Fruit fly (Drosophila melanogaster) whole organism, embryonic: Measurements from ENCODE around the gene CG42784.
A peak's percentile ranks its signal among the peaks of the same experiment; 100 is the strongest.

Experiments
- Adf1 ChIP-seq: fragments of 200-800 bp; sonication (Bioruptor generic); IDR thresholded peaks from 2 replicates; pipeline ENCODE4 v1.3.6; 2022; ENCODE audit warnings: missing biosample characterization, missing genetic modification characterization
- B-H2 ChIP-seq: fragments of 200-800 bp; sonication (Bioruptor generic); optimal IDR thresholded peaks from 2 replicates; lab custom pipeline; 2018; ENCODE audit warnings: missing biosample characterization, mild to moderate bottlenecking, missing genetic modification characterization
- Blimp-1 ChIP-seq: fragments of 200-800 bp; sonication (Bioruptor generic); optimal IDR thresholded peaks from 3 replicates; lab custom pipeline; 2018; ENCODE audit warnings: missing biosample characterization, missing genetic modification characterization, mild to moderate bottlenecking, moderate library complexity, missing genetic modification reagents
- CG10543 ChIP-seq: fragments of 200-800 bp; sonication (Bioruptor generic); optimal IDR thresholded peaks from 3 replicates; lab custom pipeline; 2017; ENCODE audit warnings: missing biosample characterization, mild to moderate bottlenecking, missing genetic modification characterization, moderate library complexity
- CG11504 ChIP-seq: fragments of 200-800 bp; sonication (Bioruptor generic); optimal IDR thresholded peaks from 3 replicates; lab custom pipeline; 2019; ENCODE audit warnings: missing biosample characterization, mild to moderate bottlenecking, missing genetic modification characterization, moderate library complexity
- CG12391 ChIP-seq: fragments of 200-800 bp; sonication (Bioruptor generic); optimal IDR thresholded peaks from 3 replicates; lab custom pipeline; 2018; ENCODE audit warnings: missing biosample characterization, mild to moderate bottlenecking, missing genetic modification characterization, moderate library complexity
- CG14014 ChIP-seq: fragments of 200-800 bp; sonication (Bioruptor generic); IDR thresholded peaks from 2 replicates; pipeline ENCODE4 v1.3.6; 2022; ENCODE audit warnings: missing biosample characterization, missing genetic modification characterization
- CG14965 ChIP-seq: fragments of 200-800 bp; sonication (Bioruptor generic); optimal IDR thresholded peaks from 2 replicates; lab custom pipeline; 2016; ENCODE audit warnings: missing biosample characterization, missing genetic modification characterization, borderline replicate concordance
- CG15696 ChIP-seq: fragments of 200-800 bp; sonication (Bioruptor generic); optimal IDR thresholded peaks from 2 replicates; lab custom pipeline; 2019; ENCODE audit warnings: missing biosample characterization, mild to moderate bottlenecking, missing genetic modification characterization, moderate library complexity
- CG16815 ChIP-seq: fragments of 200-800 bp; sonication (Bioruptor generic); optimal IDR thresholded peaks from 3 replicates; lab custom pipeline; 2017; ENCODE audit warnings: missing biosample characterization, mild to moderate bottlenecking, missing genetic modification characterization
- CG2875 ChIP-seq: fragments of 200-800 bp; sonication (Bioruptor generic); optimal IDR thresholded peaks from 2 replicates; lab custom pipeline; 2017; ENCODE audit warnings: missing biosample characterization, mild to moderate bottlenecking, missing genetic modification characterization, missing genetic modification reagents
- CG31365 ChIP-seq: fragments of 200-800 bp; sonication (Bioruptor generic); optimal IDR thresholded peaks from 2 replicates; lab custom pipeline; 2018; ENCODE audit warnings: missing biosample characterization, mild to moderate bottlenecking, missing genetic modification characterization
- CG3281 ChIP-seq: fragments of 200-800 bp; sonication (Bioruptor generic); optimal IDR thresholded peaks from 3 replicates; lab custom pipeline; 2017; ENCODE audit warnings: missing biosample characterization, mild to moderate bottlenecking, missing genetic modification characterization
- CG6654 ChIP-seq: fragments of 200-800 bp; sonication (Bioruptor generic); optimal IDR thresholded peaks from 2 replicates; lab custom pipeline; 2017; ENCODE audit warnings: missing biosample characterization, mild to moderate bottlenecking, missing genetic modification characterization
- CG8388 ChIP-seq: fragments of 200-800 bp; sonication (Bioruptor generic); optimal IDR thresholded peaks from 2 replicates; lab custom pipeline; 2019; ENCODE audit warnings: missing biosample characterization, mild to moderate bottlenecking, missing genetic modification characterization, moderate library complexity
- CG9609 ChIP-seq: fragments of 200-800 bp; sonication (Bioruptor generic); optimal IDR thresholded peaks from 3 replicates; lab custom pipeline; 2016; ENCODE audit warnings: missing biosample characterization, missing genetic modification characterization
- CG9797 ChIP-seq: fragments of 200-800 bp; sonication (Bioruptor generic); optimal IDR thresholded peaks from 3 replicates; lab custom pipeline; 2018; ENCODE audit warnings: missing biosample characterization, mild to moderate bottlenecking, missing genetic modification characterization
- CG9876 ChIP-seq: fragments of 200-800 bp; sonication (Bioruptor generic); optimal IDR thresholded peaks from 2 replicates; lab custom pipeline; 2016; ENCODE audit warnings: missing biosample characterization, missing genetic modification characterization
- CoRest ChIP-seq: fragments of 200-800 bp; sonication (Bioruptor generic); optimal IDR thresholded peaks from 3 replicates; lab custom pipeline; 2018; ENCODE audit warnings: missing biosample characterization, mild to moderate bottlenecking, missing genetic modification characterization, moderate library complexity
- Ets65A ChIP-seq: fragments of 200-800 bp; sonication (Bioruptor generic); peaks from one replicate; lab custom pipeline; 2016; ENCODE audit warnings: missing biosample characterization, missing genetic modification characterization
- Fer1 ChIP-seq: fragments of 200-800 bp; sonication (Bioruptor generic); optimal IDR thresholded peaks from 2 replicates; lab custom pipeline; 2017; ENCODE audit warnings: missing biosample characterization, mild to moderate bottlenecking, missing genetic modification characterization
- Fer2 ChIP-seq: fragments of 200-800 bp; sonication (Bioruptor generic); optimal IDR thresholded peaks from 2 replicates; lab custom pipeline; 2018; ENCODE audit warnings: missing biosample characterization, mild to moderate bottlenecking, missing genetic modification characterization, moderate library complexity
- H2.0 ChIP-seq: fragments of 200-800 bp; sonication (Bioruptor generic); IDR thresholded peaks from 2 replicates; pipeline ENCODE4 v1.3.6; 2022; ENCODE audit warnings: missing biosample characterization, missing genetic modification characterization
- HLH3B ChIP-seq: fragments of 200-800 bp; sonication (Bioruptor generic); IDR thresholded peaks from 2 replicates; pipeline ENCODE4 v1.3.6; 2022; ENCODE audit warnings: missing biosample characterization, missing genetic modification characterization
- Hey ChIP-seq: fragments of 200-800 bp; sonication (Bioruptor generic); optimal IDR thresholded peaks from 3 replicates; lab custom pipeline; 2018; ENCODE audit warnings: missing biosample characterization, mild to moderate bottlenecking, missing genetic modification characterization
- Hr39 ChIP-seq: fragments of >200 bp; optimal IDR thresholded peaks from 2 replicates; lab custom pipeline; 2017
- Myb ChIP-seq: fragments of 200-800 bp; sonication (Bioruptor generic); optimal IDR thresholded peaks from 2 replicates; lab custom pipeline; 2016; ENCODE audit warnings: missing biosample characterization, missing genetic modification characterization
- Neu2 ChIP-seq: fragments of 200-800 bp; sonication (Bioruptor generic); optimal IDR thresholded peaks from 3 replicates; lab custom pipeline; 2016; ENCODE audit warnings: missing biosample characterization, missing genetic modification characterization, borderline replicate concordance
- Nf-YA ChIP-seq: fragments of 200-800 bp; sonication (Bioruptor generic); IDR thresholded peaks from 2 replicates; pipeline ENCODE4 v1.3.6; 2022; ENCODE audit warnings: missing biosample characterization, missing genetic modification characterization
- Nf-YB ChIP-seq: fragments of 200-800 bp; sonication (Bioruptor generic); optimal IDR thresholded peaks from 3 replicates; lab custom pipeline; 2019; ENCODE audit warnings: missing biosample characterization, mild to moderate bottlenecking, missing genetic modification characterization, moderate library complexity
- Pdp1 ChIP-seq, 2 experiments: fragments of 200-800 bp; sonication (Bioruptor generic); optimal IDR thresholded peaks; 3 replicates each; lab custom pipeline; 2016; ENCODE audit warnings: missing biosample characterization in 2 of 2, missing genetic modification characterization in 2 of 2, mild to moderate bottlenecking in 1 of 2, moderate library complexity in 1 of 2
- Taf1 ChIP-seq: fragments of 200-800 bp; sonication (Bioruptor generic); IDR thresholded peaks from 2 replicates; pipeline ENCODE4 v1.3.6; 2022; ENCODE audit warnings: missing biosample characterization, missing genetic modification characterization
- amos ChIP-seq: fragments of 200-800 bp; sonication (Bioruptor generic); IDR thresholded peaks from 2 replicates; pipeline ENCODE4 v1.3.6; 2022; ENCODE audit warnings: missing biosample characterization, missing genetic modification characterization; ENCODE audit not compliant: partially characterized antibody
- aop ChIP-seq: fragments of 200-800 bp; sonication (Bioruptor generic); IDR thresholded peaks from 2 replicates; pipeline ENCODE4 v1.3.6; 2022; ENCODE audit warnings: missing biosample characterization, missing genetic modification characterization
- bab2 ChIP-seq: fragments of 200-800 bp; sonication (Bioruptor generic); optimal IDR thresholded peaks from 2 replicates; lab custom pipeline; 2016; ENCODE audit warnings: missing biosample characterization, missing genetic modification characterization
- cato ChIP-seq: fragments of 200-800 bp; sonication (Bioruptor generic); optimal IDR thresholded peaks from 2 replicates; lab custom pipeline; 2016; ENCODE audit warnings: missing biosample characterization, missing genetic modification characterization, borderline replicate concordance
- da ChIP-seq: fragments of 200-800 bp; sonication (Bioruptor generic); optimal IDR thresholded peaks from 2 replicates; lab custom pipeline; 2016; ENCODE audit warnings: missing biosample characterization, missing genetic modification characterization
- fru ChIP-seq: fragments of >200 bp; optimal IDR thresholded peaks from 2 replicates; lab custom pipeline; 2017
- gce ChIP-seq: fragments of 200-800 bp; sonication (Bioruptor generic); IDR thresholded peaks from 3 replicates; pipeline ENCODE4 v1.3.6; 2022; ENCODE audit warnings: missing biosample characterization, missing genetic modification characterization
- gcm2 ChIP-seq: fragments of 200-800 bp; sonication (Bioruptor generic); optimal IDR thresholded peaks from 2 replicates; lab custom pipeline; 2016; ENCODE audit warnings: missing biosample characterization, missing genetic modification characterization
- gem ChIP-seq: fragments of 200-800 bp; sonication (Bioruptor generic); optimal IDR thresholded peaks from 2 replicates; lab custom pipeline; 2019; ENCODE audit warnings: missing biosample characterization, mild to moderate bottlenecking, missing genetic modification characterization, moderate library complexity
- hth ChIP-seq: fragments of >200 bp; optimal IDR thresholded peaks from 2 replicates; lab custom pipeline; 2017; ENCODE audit warnings: inconsistent platforms
- jigr1 ChIP-seq: fragments of 200-800 bp; sonication (Bioruptor generic); IDR thresholded peaks from 3 replicates; pipeline ENCODE4 v1.3.6; 2022; ENCODE audit warnings: missing biosample characterization, missing genetic modification characterization
- mirr ChIP-seq: fragments of 200-800 bp; sonication (Bioruptor generic); optimal IDR thresholded peaks from 3 replicates; lab custom pipeline; 2018; ENCODE audit warnings: missing biosample characterization, mild to moderate bottlenecking, missing genetic modification characterization
- row ChIP-seq: fragments of 200-800 bp; sonication (Bioruptor generic); IDR thresholded peaks from 3 replicates; pipeline ENCODE4 v1.3.6; 2022; ENCODE audit warnings: missing biosample characterization, missing genetic modification characterization
- slbo ChIP-seq: fragments of 200-800 bp; sonication (Bioruptor generic); IDR thresholded peaks from 2 replicates; pipeline ENCODE4 v1.3.6; 2022; ENCODE audit warnings: missing biosample characterization, missing genetic modification characterization
- ssp ChIP-seq: fragments of 200-800 bp; sonication (Bioruptor generic); IDR thresholded peaks from 2 replicates; pipeline ENCODE4 v1.3.6; 2022; ENCODE audit warnings: missing biosample characterization, missing genetic modification characterization
- sug ChIP-seq: fragments of 200-800 bp; optimal IDR thresholded peaks from 2 replicates; lab custom pipeline; 2019; ENCODE audit warnings: missing biosample characterization, mild to moderate bottlenecking, missing genetic modification characterization, moderate library complexity
- wor ChIP-seq: fragments of 200-800 bp; sonication (Bioruptor generic); IDR thresholded peaks from 2 replicates; pipeline ENCODE4 v1.3.6; 2022; ENCODE audit warnings: missing biosample characterization, missing genetic modification characterization

The CG42784 gene

dm6 chr2L:13373435-13374242, 41.6 kb upstream of the CG42784 start, which contains the start of the genes Bdp1 and CG6565 (continued):
- TF ChIP-seq CG9797 (GFP tag; lab: Kevin White, UChicago), result peak; percentile 44
- TF ChIP-seq gce (GFP tag; lab: Robert Waterston, UW), result peak; percentile 76
- peak; percentile 95 for TF ChIP-seq B-H2 (GFP tag; lab: Kevin White, UChicago)
- peak; percentile 31 for TF ChIP-seq CG31365 (tag; lab: Kevin White, UChicago)
- TF ChIP-seq cato (GFP tag; lab: Kevin White, UChicago), result peak; percentile 98
- TF ChIP-seq CG6654 (GFP tag; lab: Kevin White, UChicago), result peak; percentile 90
- TF ChIP-seq hth (lab: Kevin White, UChicago), result no peak
- peak; percentile 96 for TF ChIP-seq jigr1 (GFP tag; lab: Robert Waterston, UW)
- TF ChIP-seq Hr39 (lab: Kevin White, UChicago), result no peak
- TF ChIP-seq aop (GFP tag; lab: Robert Waterston, UW), result no peak
- TF ChIP-seq da (GFP tag; lab: Kevin White, UChicago), result peak; percentile 97
- TF ChIP-seq CG9609 (GFP tag; lab: Kevin White, UChicago), result peak; percentile 99
- peak; percentile 98 for TF ChIP-seq gem (tag; lab: Kevin White, UChicago)
- peak; percentile 92 to 99 for TF ChIP-seq Pdp1 (GFP tag; optimal IDR thresholded peaks at IDR 0.05; lab: Kevin White, UChicago)
- peak; percentile 96 for TF ChIP-seq wor (GFP tag; lab: Robert Waterston, UW)
- TF ChIP-seq Fer2, result peak; percentile 93
- TF ChIP-seq CG2875, result peak; percentile 93
- TF ChIP-seq CG14965 (GFP tag; lab: Kevin White, UChicago), result peak; percentile 76
- peak; percentile 97 for TF ChIP-seq gcm2 (GFP tag; lab: Kevin White, UChicago)
- TF ChIP-seq CG3281 (GFP tag; lab: Kevin White, UChicago), result peak; percentile 96
- TF ChIP-seq Fer1, result peak; percentile 95
- TF ChIP-seq ssp (GFP tag; lab: Robert Waterston, UW), result peak; percentile 92
- 0 out of 2 replicates have a peak, but pooled peaks have one; percentile 10 for TF ChIP-seq amos (GFP tag; lab: Robert Waterston, UW)
- peak; percentile 95 for TF ChIP-seq sug (tag; lab: Kevin White, UChicago)
- TF ChIP-seq slbo, result peak; percentile 98
- TF ChIP-seq Neu2 (GFP tag; lab: Kevin White, UChicago), result peak; percentile 96
- TF ChIP-seq Ets65A (GFP tag; lab: Kevin White, UChicago), result peak; percentile 100
- peak; percentile 80 for TF ChIP-seq Nf-YA
- TF ChIP-seq Taf1 (GFP tag; lab: Robert Waterston, UW), result peak; percentile 90
- TF ChIP-seq CG16815 (GFP tag; lab: Kevin White, UChicago), result peak; percentile 99
- peak; percentile 70 for TF ChIP-seq mirr (GFP tag; lab: Kevin White, UChicago)
- TF ChIP-seq Adf1, result peak; percentile 82
- peak; percentile 99 for TF ChIP-seq CoRest
- peak; percentile 95 for TF ChIP-seq CG11504 (tag; lab: Kevin White, UChicago)
- TF ChIP-seq Nf-YB (GFP tag; lab: Kevin White, UChicago), result peak; percentile 82
- peak; percentile 92 for TF ChIP-seq Blimp-1 (GFP tag; lab: Kevin White, UChicago)
- TF ChIP-seq fru, result no peak
- TF ChIP-seq CG8388 (GFP tag; lab: Kevin White, UChicago), result peak; percentile 94
- peak; percentile 93 for TF ChIP-seq H2.0 (GFP tag; lab: Robert Waterston, UW)
- peak; percentile 95 for TF ChIP-seq CG14014 (GFP tag; lab: Robert Waterston, UW)
- peak; percentile 98 for TF ChIP-seq row
- TF ChIP-seq CG10543, result peak; percentile 98
- TF ChIP-seq bab2 (GFP tag; lab: Kevin White, UChicago), result peak; percentile 99
- TF ChIP-seq CG15696 (tag; lab: Kevin White, UChicago), result peak; percentile 97
- TF ChIP-seq Hey (tag; lab: Kevin White, UChicago), result peak; percentile 85
- TF ChIP-seq CG9876 (GFP tag; lab: Kevin White, UChicago), result peak; percentile 97
- TF ChIP-seq Myb (GFP tag; lab: Kevin White, UChicago), result peak; percentile 94
- TF ChIP-seq HLH3B (GFP tag; lab: Robert Waterston, UW), result peak; percentile 92
- peak; percentile 98 for TF ChIP-seq CG12391 (tag; lab: Kevin White, UChicago)
